Fruit fly (Drosophila melanogaster) S2 (cell line): ENCODE data around the gene Sfp24C1.

Experiments
- CG8478 ChIP-seq: fragments of >200 bp; optimal IDR thresholded peaks from 2 replicates; lab custom pipeline; 2018
- CTCF ChIP-seq, 2 experiments: fragments of >200 bp; optimal IDR thresholded peaks; 2 replicates each; lab custom pipeline; 2018

dm6 chr2L:3748691-3749090 lies 48.2 kb downstream of the Sfp24C1 start:
- TF ChIP-seq CG8478 (lab: Kevin White, UChicago), result no peak
- no peak for TF ChIP-seq CTCF (optimal IDR thresholded peaks at IDR 0.05; lab: Kevin White, UChicago)
